Worm (Caenorhabditis elegans) whole organism, early embryonic: ENCODE measurements around the gene idpc-7.

ENCODE experiments used
- B0310.2 ChIP-seq: sonication (generic microtip); optimal IDR thresholded peaks from 2 replicates; lab custom pipeline; 2016; ENCODE audit warnings: mild to moderate bottlenecking, missing genetic modification characterization, missing compliant biosample characterization
- F13C5.2 ChIP-seq: sonication (generic microtip); optimal IDR thresholded peaks from 2 replicates; lab custom pipeline; 2017; ENCODE audit warnings: mild to moderate bottlenecking, missing genetic modification characterization, inconsistent platforms, missing compliant biosample characterization
- aly-1 ChIP-seq: sonication (generic microtip); optimal IDR thresholded peaks from 2 replicates; lab custom pipeline; 2016; ENCODE audit warnings: missing genetic modification characterization, missing compliant biosample characterization
- ama-1 ChIP-seq: fragments of 150-350 bp; optimal IDR thresholded peaks from 2 replicates; lab custom pipeline; 2014
- ceh-13 ChIP-seq: fragments of 200-800 bp; sonication (Bioruptor generic); optimal IDR thresholded peaks from 2 replicates; lab custom pipeline; 2018; ENCODE audit warnings: mild to moderate bottlenecking, missing genetic modification characterization, missing compliant biosample characterization
- ceh-36 ChIP-seq: sonication (generic microtip); optimal IDR thresholded peaks from 2 replicates; lab custom pipeline; 2016; ENCODE audit warnings: missing genetic modification characterization, inconsistent platforms, missing compliant biosample characterization
- ets-7 ChIP-seq: sonication (generic microtip); optimal IDR thresholded peaks from 2 replicates; lab custom pipeline; 2016; ENCODE audit warnings: missing genotype, missing genetic modification characterization, missing compliant biosample characterization
- flt-1 ChIP-seq: fragments of 200-800 bp; sonication (Bioruptor generic); IDR thresholded peaks from 2 replicates; pipeline ENCODE4 v1.3.6; 2022; ENCODE audit warnings: missing genetic modification characterization, missing compliant biosample characterization
- hmbx-1 ChIP-seq: sonication (generic microtip); optimal IDR thresholded peaks from 2 replicates; lab custom pipeline; 2016; ENCODE audit warnings: mild to moderate bottlenecking, missing genetic modification characterization, missing compliant biosample characterization
- hmg-4 ChIP-seq: fragments of 200-800 bp; sonication (Bioruptor generic); optimal IDR thresholded peaks from 2 replicates; lab custom pipeline; 2018; ENCODE audit warnings: mild to moderate bottlenecking, missing genetic modification characterization, missing compliant biosample characterization
- hnd-1 ChIP-seq: sonication (generic microtip); optimal IDR thresholded peaks from 2 replicates; lab custom pipeline; 2016; ENCODE audit warnings: missing genetic modification characterization, missing compliant biosample characterization
- pes-1 ChIP-seq: fragments of 200-800 bp; sonication (Bioruptor generic); IDR thresholded peaks from 2 replicates; pipeline ENCODE4 v1.3.6; 2022; ENCODE audit warnings: missing genetic modification reagents, missing genetic modification characterization, missing compliant biosample characterization
- scrt-1 ChIP-seq: fragments of 200-800 bp; sonication (Bioruptor generic); IDR thresholded peaks from 2 replicates; pipeline ENCODE4 v1.3.6; 2022; ENCODE audit warnings: missing genetic modification characterization, missing compliant biosample characterization
- sea-1 ChIP-seq: fragments of 200-800 bp; sonication (Bioruptor generic); conservative IDR thresholded peaks from 2 replicates; pipeline ENCODE4 v1.3.6; 2022; ENCODE audit warnings: missing genetic modification characterization, missing compliant biosample characterization
- tbx-11 ChIP-seq: fragments of 200-800 bp; sonication (Bioruptor generic); IDR thresholded peaks from 2 replicates; pipeline ENCODE4 v1.3.6; 2022; ENCODE audit warnings: missing genetic modification characterization, missing compliant biosample characterization
- tbx-37 ChIP-seq: fragments of 200-800 bp; sonication (Bioruptor generic); conservative IDR thresholded peaks from 2 replicates; pipeline ENCODE4 v1.3.6; 2022; ENCODE audit warnings: missing genetic modification reagents, missing genetic modification characterization, missing compliant biosample characterization
- tra-4 ChIP-seq: sonication (generic microtip); optimal IDR thresholded peaks from 2 replicates; lab custom pipeline; 2017; ENCODE audit warnings: missing genetic modification characterization, missing compliant biosample characterization

idpc-7 gene

ce11 chrV:9618919-9619318, at the start of gene idpc-7:
Gene idpc-7 (minus strand): TSS chrV:9619019.
- no peak for TF ChIP-seq scrt-1
- no peak for TF ChIP-seq B0310.2 (tag; lab: Kevin White, UChicago)

- TF ChIP-seq flt-1 (GFP tag; lab: Robert Waterston, UW) (no peak), tbx-37 (GFP tag; lab: Robert Waterston, UW) (no peak), hmbx-1 (tag; lab: Kevin White, UChicago) (no peak), ets-7 (no peak), ceh-13 (no peak), tbx-11 (no peak), scrt-1 (no peak), B0310.2 (tag; lab: Kevin White, UChicago) (no peak), tra-4 (no peak), ama-1 (lab: Kevin White, UChicago) (no peak), sea-1 (GFP tag; lab: Robert Waterston, UW) (no peak), aly-1 (tag; lab: Kevin White, UChicago) (no peak), hnd-1 (tag; lab: Kevin White, UChicago) (no peak), ceh-36 (tag; lab: Kevin White, UChicago) (no peak), hmg-4 (GFP tag; lab: Kevin White, UChicago) (no peak), F13C5.2 (tag; lab: Kevin White, UChicago) (no peak), pes-1 (GFP tag; lab: Robert Waterston, UW) (no peak)
These were observed 47.6 kb upstream of the idpc-7 start, which contains the start of gene ZK287.1 for ce11 chrV:9666394-9666793. Gene ZK287.1 (plus strand): TSS chrV:9666694.

- TF ChIP-seq ceh-13 (no peak), flt-1 (GFP tag; lab: Robert Waterston, UW) (no peak), ama-1 (lab: Kevin White, UChicago) (no peak), ceh-36 (tag; lab: Kevin White, UChicago) (no peak), scrt-1 (no peak), ets-7 (no peak), hmbx-1 (tag; lab: Kevin White, UChicago) (no peak), tra-4 (no peak), hmg-4 (GFP tag; lab: Kevin White, UChicago) (no peak), F13C5.2 (tag; lab: Kevin White, UChicago) (no peak), hnd-1 (tag; lab: Kevin White, UChicago) (no peak), B0310.2 (tag; lab: Kevin White, UChicago) (no peak), aly-1 (tag; lab: Kevin White, UChicago) (no peak), tbx-37 (GFP tag; lab: Robert Waterston, UW) (no peak)
These were observed 45.8 kb upstream of the idpc-7 start for ce11 chrV:9664620-9665019.

- TF ChIP-seq B0310.2 (tag; lab: Kevin White, UChicago) (no peak), hmg-4 (GFP tag; lab: Kevin White, UChicago) (no peak), hmbx-1 (tag; lab: Kevin White, UChicago) (no peak), sea-1 (GFP tag; lab: Robert Waterston, UW) (no peak), ets-7 (no peak), F13C5.2 (tag; lab: Kevin White, UChicago) (no peak), tra-4 (no peak), hnd-1 (tag; lab: Kevin White, UChicago) (no peak), flt-1 (GFP tag; lab: Robert Waterston, UW) (no peak)
These were observed 45.1 kb upstream of the idpc-7 start for ce11 chrV:9663948-9664347.

ce11 chrV:9661514-9661913, 42.7 kb upstream of the idpc-7 start, which contains the start of gene pitr-4:
Gene pitr-4 (minus strand): TSS chrV:9661614.
- TF ChIP-seq scrt-1 (no peak), ets-7 (no peak), B0310.2 (tag; lab: Kevin White, UChicago) (no peak), ceh-36 (tag; lab: Kevin White, UChicago) (no peak), ceh-13 (no peak), F13C5.2 (tag; lab: Kevin White, UChicago) (no peak), hmg-4 (GFP tag; lab: Kevin White, UChicago) (no peak), flt-1 (GFP tag; lab: Robert Waterston, UW) (no peak)

ce11 chrV:9654154-9654805, 35.5 kb upstream of the idpc-7 start, which contains the start of gene cyp-29A4:
Gene cyp-29A4 (plus strand): TSS chrV:9654755.
- TF ChIP-seq aly-1 (tag; lab: Kevin White, UChicago), result no peak
- no peak for TF ChIP-seq sea-1 (GFP tag; lab: Robert Waterston, UW)
- TF ChIP-seq tbx-37 (GFP tag; lab: Robert Waterston, UW), result no peak
- no peak for TF ChIP-seq F13C5.2 (tag; lab: Kevin White, UChicago)
- no peak for TF ChIP-seq pes-1 (GFP tag; lab: Robert Waterston, UW)
- TF ChIP-seq hmg-4 (GFP tag; lab: Kevin White, UChicago), result no peak
- no peak for TF ChIP-seq ceh-13

ce11 chrV:9651294-9651693, 32.5 kb upstream of the idpc-7 start, which contains the start of gene T06E4.21:
Gene T06E4.21 (plus strand): TSS chrV:9651594.
- no peak for TF ChIP-seq tbx-37 (GFP tag; lab: Robert Waterston, UW)
- TF ChIP-seq tbx-11, result no peak
- TF ChIP-seq hmg-4 (GFP tag; lab: Kevin White, UChicago), result no peak
- TF ChIP-seq ceh-13, result no peak
- TF ChIP-seq ets-7, result no peak
- no peak for TF ChIP-seq B0310.2 (tag; lab: Kevin White, UChicago)
- TF ChIP-seq aly-1 (tag; lab: Kevin White, UChicago), result no peak
- no peak for TF ChIP-seq flt-1 (GFP tag; lab: Robert Waterston, UW)
- no peak for TF ChIP-seq pes-1 (GFP tag; lab: Robert Waterston, UW)
- TF ChIP-seq hmbx-1 (tag; lab: Kevin White, UChicago), result no peak
- TF ChIP-seq ceh-36 (tag; lab: Kevin White, UChicago), result no peak
- no peak for TF ChIP-seq scrt-1
- no peak for TF ChIP-seq F13C5.2 (tag; lab: Kevin White, UChicago)
- no peak for TF ChIP-seq hnd-1 (tag; lab: Kevin White, UChicago)
- TF ChIP-seq ama-1 (lab: Kevin White, UChicago), result no peak
- no peak for TF ChIP-seq sea-1 (GFP tag; lab: Robert Waterston, UW)
- no peak for TF ChIP-seq tra-4
